Worm (Caenorhabditis elegans) whole organism, midembryonic: ENCODE data around the gene alg-3.

Experiments
- T22C8.4 ChIP-seq: fragments of 200-800 bp; sonication (Bioruptor generic); IDR thresholded peaks from 2 replicates; pipeline ENCODE4 v1.3.6; 2022; ENCODE audit warnings: missing genetic modification characterization, missing compliant biosample characterization
- cog-1 ChIP-seq: sonication (generic microtip); optimal IDR thresholded peaks from 2 replicates; lab custom pipeline; 2016; ENCODE audit warnings: missing genetic modification characterization, missing compliant biosample characterization
- flt-1 ChIP-seq: fragments of 200-800 bp; sonication (Bioruptor generic); IDR thresholded peaks from 2 replicates; pipeline ENCODE4 v1.3.6; 2022; ENCODE audit warnings: missing genetic modification characterization, missing compliant biosample characterization
- klf-2 ChIP-seq: fragments of 200-800 bp; sonication (Bioruptor generic); conservative IDR thresholded peaks from 2 replicates; pipeline ENCODE4 v1.3.6; 2022; ENCODE audit warnings: missing genetic modification reagents, missing genetic modification characterization, missing compliant biosample characterization
- med-1 ChIP-seq: sonication (generic microtip); optimal IDR thresholded peaks from 2 replicates; lab custom pipeline; 2017; ENCODE audit warnings: missing genetic modification characterization, mild to moderate bottlenecking, missing compliant biosample characterization, antibody characterized with exemption, missing genetic modification reagents; ENCODE audit not compliant: insufficient read depth
- ref-1 ChIP-seq: fragments of 200-800 bp; sonication (Bioruptor generic); conservative IDR thresholded peaks from 2 replicates; pipeline ENCODE4 v1.3.6; 2022; ENCODE audit warnings: missing genetic modification reagents, missing genetic modification characterization, missing compliant biosample characterization
- tab-1 ChIP-seq: fragments of 200-800 bp; sonication (Bioruptor generic); IDR thresholded peaks from 2 replicates; pipeline ENCODE4 v1.3.6; 2022; ENCODE audit warnings: missing genetic modification characterization, missing compliant biosample characterization
- ztf-23 ChIP-seq: fragments of 200-800 bp; sonication (Bioruptor generic); IDR thresholded peaks from 2 replicates; pipeline ENCODE4 v1.3.6; 2022; ENCODE audit warnings: missing genetic modification reagents, missing genetic modification characterization, missing compliant biosample characterization
- ztf-29 ChIP-seq: fragments of 200-800 bp; sonication (Bioruptor generic); IDR thresholded peaks from 2 replicates; pipeline ENCODE4 v1.3.6; 2022; ENCODE audit warnings: missing genetic modification reagents, missing genetic modification characterization, missing compliant biosample characterization

alg-3 gene

ce11 chrIV:11737269-11737668, 33.2 kb downstream of the alg-3 start, which contains the start of gene K01A6.8:
Gene K01A6.8 (minus strand): TSS chrIV:11737369.
- no peak for TF ChIP-seq flt-1 (GFP tag; lab: Robert Waterston, UW)
- no peak for TF ChIP-seq T22C8.4 (GFP tag; lab: Robert Waterston, UW)
- TF ChIP-seq ztf-23 (GFP tag; lab: Robert Waterston, UW), result no peak
- no peak for TF ChIP-seq tab-1 (GFP tag; lab: Robert Waterston, UW)

- TF ChIP-seq ztf-29 (GFP tag; lab: Robert Waterston, UW) (no peak), T22C8.4 (GFP tag; lab: Robert Waterston, UW) (no peak), cog-1 (no peak), tab-1 (GFP tag; lab: Robert Waterston, UW) (no peak)
Measured at ce11 chrIV:11738092-11738617, 34.1 kb downstream of the alg-3 start, which contains the start of gene K01A6.7. Gene K01A6.7 (minus strand): TSS chrIV:11738567.

- TF ChIP-seq T22C8.4 (GFP tag; lab: Robert Waterston, UW) (no peak), ztf-23 (GFP tag; lab: Robert Waterston, UW) (no peak), cog-1 (no peak), ref-1 (GFP tag; lab: Robert Waterston, UW) (no peak), flt-1 (GFP tag; lab: Robert Waterston, UW) (no peak), ztf-29 (GFP tag; lab: Robert Waterston, UW) (no peak), klf-2 (GFP tag; lab: Robert Waterston, UW) (no peak), med-1 (GFP tag; lab: Kevin White, UChicago) (no peak), tab-1 (GFP tag; lab: Robert Waterston, UW) (no peak)
Measured at ce11 chrIV:11740204-11740603, 36.2 kb downstream of the alg-3 start, which contains the start of gene K01A6.4. Gene K01A6.4 (minus strand): TSS chrIV:11740304.

- TF ChIP-seq T22C8.4 (GFP tag; lab: Robert Waterston, UW), result no peak
- TF ChIP-seq ztf-23 (GFP tag; lab: Robert Waterston, UW), result no peak
- TF ChIP-seq tab-1 (GFP tag; lab: Robert Waterston, UW), result no peak
- TF ChIP-seq med-1 (GFP tag; lab: Kevin White, UChicago), result no peak
- no peak for TF ChIP-seq ztf-29 (GFP tag; lab: Robert Waterston, UW)
- no peak for TF ChIP-seq cog-1
- TF ChIP-seq klf-2 (GFP tag; lab: Robert Waterston, UW), result no peak
- no peak for TF ChIP-seq ref-1 (GFP tag; lab: Robert Waterston, UW)
- TF ChIP-seq flt-1 (GFP tag; lab: Robert Waterston, UW), result no peak
Measured at ce11 chrIV:11742406-11742805, 38.4 kb downstream of the alg-3 start, which contains the start of gene K01A6.5. Gene K01A6.5 (plus strand): TSS chrIV:11742706.

ce11 chrIV:11743813-11744212, 39.8 kb downstream of the alg-3 start:
- no peak for TF ChIP-seq ztf-29 (GFP tag; lab: Robert Waterston, UW)
- TF ChIP-seq ztf-23 (GFP tag; lab: Robert Waterston, UW), result no peak
- no peak for TF ChIP-seq cog-1
- TF ChIP-seq med-1 (GFP tag; lab: Kevin White, UChicago), result no peak
- no peak for TF ChIP-seq tab-1 (GFP tag; lab: Robert Waterston, UW)
- no peak for TF ChIP-seq klf-2 (GFP tag; lab: Robert Waterston, UW)
- no peak for TF ChIP-seq ref-1 (GFP tag; lab: Robert Waterston, UW)
- TF ChIP-seq T22C8.4 (GFP tag; lab: Robert Waterston, UW), result no peak
- TF ChIP-seq flt-1 (GFP tag; lab: Robert Waterston, UW), result no peak

- TF ChIP-seq ref-1 (GFP tag; lab: Robert Waterston, UW), result no peak
- no peak for TF ChIP-seq T22C8.4 (GFP tag; lab: Robert Waterston, UW)
- no peak for TF ChIP-seq cog-1
- TF ChIP-seq klf-2 (GFP tag; lab: Robert Waterston, UW), result no peak
- TF ChIP-seq flt-1 (GFP tag; lab: Robert Waterston, UW), result no peak
- no peak for TF ChIP-seq med-1 (GFP tag; lab: Kevin White, UChicago)
- no peak for TF ChIP-seq ztf-23 (GFP tag; lab: Robert Waterston, UW)
- TF ChIP-seq ztf-29 (GFP tag; lab: Robert Waterston, UW), result no peak
- TF ChIP-seq tab-1 (GFP tag; lab: Robert Waterston, UW), result no peak
Measured at ce11 chrIV:11744287-11744686, 40.2 kb downstream of the alg-3 start.

- TF ChIP-seq cog-1, result no peak
- TF ChIP-seq klf-2 (GFP tag; lab: Robert Waterston, UW), result no peak
- no peak for TF ChIP-seq ztf-29 (GFP tag; lab: Robert Waterston, UW)
- no peak for TF ChIP-seq tab-1 (GFP tag; lab: Robert Waterston, UW)
- TF ChIP-seq ztf-23 (GFP tag; lab: Robert Waterston, UW), result no peak
- no peak for TF ChIP-seq med-1 (GFP tag; lab: Kevin White, UChicago)
- no peak for TF ChIP-seq T22C8.4 (GFP tag; lab: Robert Waterston, UW)
- no peak for TF ChIP-seq flt-1 (GFP tag; lab: Robert Waterston, UW)
- TF ChIP-seq ref-1 (GFP tag; lab: Robert Waterston, UW), result no peak
Measured at ce11 chrIV:11745340-11745739, 41.3 kb downstream of the alg-3 start, which contains the start of gene gem-4. Gene gem-4 (plus strand): TSS chrIV:11745640.

DNA sequence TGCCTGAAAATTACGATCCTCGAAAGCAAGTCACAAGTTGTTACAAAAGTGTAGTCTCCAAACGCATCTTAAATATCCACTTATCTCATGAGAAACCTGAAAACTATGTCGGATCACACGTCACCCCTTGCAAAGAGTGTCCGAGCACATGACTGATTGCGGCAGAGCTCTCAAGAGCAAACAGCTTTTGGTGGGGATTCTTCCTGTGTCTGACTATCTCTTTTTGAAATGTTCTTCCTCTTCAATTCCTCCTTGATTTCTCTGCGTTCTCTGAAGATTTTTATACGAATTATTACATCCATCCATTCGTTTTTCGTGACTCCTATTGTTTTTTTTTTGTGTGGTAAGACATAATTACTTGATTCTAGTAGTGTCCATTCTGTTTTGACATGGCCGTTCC, 44.8 kb downstream of the alg-3 start, which contains the start of gene T12A7.6:
Gene T12A7.6, plus strand, starts transcription at position 369 of the 400 bp plus-strand sequence.
- TF ChIP-seq T22C8.4 (GFP tag; lab: Robert Waterston, UW), result no peak
- TF ChIP-seq med-1 (GFP tag; lab: Kevin White, UChicago), result no peak
- TF ChIP-seq ref-1 (GFP tag; lab: Robert Waterston, UW), result no peak
- no peak for TF ChIP-seq ztf-29 (GFP tag; lab: Robert Waterston, UW)
- TF ChIP-seq flt-1 (GFP tag; lab: Robert Waterston, UW), result no peak
- TF ChIP-seq cog-1, result no peak
- TF ChIP-seq tab-1 (GFP tag; lab: Robert Waterston, UW), result no peak
- TF ChIP-seq ztf-23 (GFP tag; lab: Robert Waterston, UW), result no peak
- TF ChIP-seq klf-2 (GFP tag; lab: Robert Waterston, UW), result no peak

DNA sequence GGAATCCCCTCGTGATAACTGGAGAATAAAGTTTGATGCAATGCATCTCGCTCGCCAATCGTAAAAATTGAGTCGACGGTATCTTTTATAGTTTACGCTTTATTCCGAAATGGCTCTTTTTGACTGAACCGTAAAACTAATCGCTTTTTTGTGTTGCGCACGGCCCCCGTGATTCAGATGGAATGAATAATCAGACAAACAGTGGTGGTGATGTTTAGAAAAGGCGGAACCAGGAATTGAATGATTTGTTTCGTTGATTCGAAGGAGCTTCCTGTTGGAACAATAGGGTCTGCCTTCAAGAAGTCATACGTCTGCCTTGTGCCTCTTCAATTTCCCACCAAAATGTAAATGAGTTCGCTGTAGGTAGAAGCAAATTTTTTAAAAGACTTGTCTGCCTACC, 50.3 kb downstream of the alg-3 start, which contains the start of gene scl-18:
Gene scl-18, minus strand, starts transcription at position 101 of the 400 bp plus-strand sequence.
- TF ChIP-seq ztf-23 (GFP tag; lab: Robert Waterston, UW), result no peak
- no peak for TF ChIP-seq ztf-29 (GFP tag; lab: Robert Waterston, UW)
- TF ChIP-seq tab-1 (GFP tag; lab: Robert Waterston, UW), result no peak
- no peak for TF ChIP-seq T22C8.4 (GFP tag; lab: Robert Waterston, UW)
- no peak for TF ChIP-seq ref-1 (GFP tag; lab: Robert Waterston, UW)
- no peak for TF ChIP-seq med-1 (GFP tag; lab: Kevin White, UChicago)
- no peak for TF ChIP-seq klf-2 (GFP tag; lab: Robert Waterston, UW)
- TF ChIP-seq cog-1, result no peak
- TF ChIP-seq flt-1 (GFP tag; lab: Robert Waterston, UW), result no peak
